Fruit fly (Drosophila melanogaster) whole organism: ENCODE measurements around the gene Hsp67Ba.

Experiments
- CG8478 ChIP-seq: fragments of >200 bp; optimal IDR thresholded peaks from 2 replicates; lab custom pipeline; 2018; ENCODE audit warnings: inconsistent platforms
- Dll ChIP-seq: fragments of >200 bp; optimal IDR thresholded peaks from 2 replicates; lab custom pipeline; 2017
- EcR ChIP-seq, 2 experiments: fragments of >200 bp; optimal IDR thresholded peaks; 2 replicates each; lab custom pipeline; 2017; ENCODE audit warnings: missing biosample characterization in 2 of 2, missing genetic modification characterization in 2 of 2, missing genetic modification reagents in 2 of 2
- pan ChIP-seq: fragments of >200 bp; optimal IDR thresholded peaks from 2 replicates; lab custom pipeline; 2017
- psq ChIP-seq: fragments of >200 bp; optimal IDR thresholded peaks from 2 replicates; lab custom pipeline; 2017
- usp ChIP-seq: fragments of >200 bp; optimal IDR thresholded peaks from 2 replicates; lab custom pipeline; 2017; ENCODE audit warnings: missing biosample characterization, missing genetic modification characterization, mixed read lengths

DNA sequence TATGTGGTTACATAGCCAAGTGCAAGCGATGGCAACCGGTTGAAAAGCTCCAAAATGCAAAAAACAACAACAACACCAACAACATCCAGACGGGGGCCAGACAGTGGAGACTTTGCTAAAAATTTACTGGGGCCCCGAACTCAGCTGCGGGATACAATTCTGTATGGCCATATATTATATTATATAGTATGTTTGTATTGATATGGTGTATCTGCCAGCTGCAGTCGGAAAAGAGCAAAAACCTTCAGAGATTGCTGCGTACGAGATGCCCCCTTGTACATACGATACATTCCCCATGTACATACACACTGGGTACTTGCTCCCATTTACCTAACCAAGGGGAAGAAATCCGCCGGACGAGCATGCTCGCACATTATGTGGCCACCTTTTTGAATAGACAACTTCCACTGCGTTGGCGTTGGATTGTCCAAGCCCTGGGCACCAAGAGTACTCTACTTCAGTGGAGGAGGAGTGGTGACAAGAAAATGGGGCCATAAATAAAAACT, 1.1 kb upstream of the Hsp67Ba start:
- no peak for TF ChIP-seq CG8478 (lab: Kevin White, UChicago)
- TF ChIP-seq pan (lab: Kevin White, UChicago): no peak
- no peak for TF ChIP-seq Dll (lab: Kevin White, UChicago)
- TF ChIP-seq psq (lab: Kevin White, UChicago): no peak
- no peak for TF ChIP-seq EcR (GFP tag; optimal IDR thresholded peaks at IDR 0.05; lab: Kevin White, UChicago)
- TF ChIP-seq usp (GFP tag; lab: Kevin White, UChicago): no peak
